Worm (Caenorhabditis elegans) whole organism, L4 larva: ENCODE data around the gene ceh-21.

ENCODE experiments used
- ama-1 ChIP-seq: fragments of 150-350 bp; optimal IDR thresholded peaks from 2 replicates; lab custom pipeline; 2014; ENCODE audit warnings: inconsistent platforms, mixed read lengths
- lin-15B ChIP-seq: fragments of 150-350 bp; sonication (generic microtip); optimal IDR thresholded peaks from 3 replicates; lab custom pipeline; 2014; ENCODE audit warnings: missing biosample characterization, missing genetic modification characterization
- lir-3 ChIP-seq: sonication (generic microtip); optimal IDR thresholded peaks from 2 replicates; lab custom pipeline; 2016; ENCODE audit warnings: mild to moderate bottlenecking, missing genetic modification characterization, missing compliant biosample characterization
- unc-39 ChIP-seq: sonication (generic microtip); optimal IDR thresholded peaks from 2 replicates; lab custom pipeline; 2017; ENCODE audit warnings: missing biosample characterization, missing genetic modification characterization

- no peak for TF ChIP-seq ama-1 (lab: Kevin White, UChicago)
- TF ChIP-seq lin-15B (tag; lab: Kevin White, UChicago): no peak
- no peak for TF ChIP-seq lir-3 (tag; lab: Kevin White, UChicago)
- TF ChIP-seq unc-39 (tag; lab: Kevin White, UChicago): no peak
Observed at ce11 chrX:1890817-1891216, 38.3 kb upstream of the ceh-21 start.
